Worm (Caenorhabditis elegans) whole organism, L1 larva: ENCODE data around the gene C33C12.7.
A peak's percentile ranks its signal among the peaks of the same experiment; 100 is the strongest.

Source experiments
- C04F5.9 ChIP-seq: sonication (generic microtip); optimal IDR thresholded peaks from 2 replicates; lab custom pipeline; 2016; ENCODE audit warnings: missing genetic modification characterization, missing compliant biosample characterization
- C16A3.4 ChIP-seq: fragments of 150-350 bp; optimal IDR thresholded peaks from 2 replicates; lab custom pipeline; 2014; ENCODE audit warnings: missing biosample characterization, missing genetic modification characterization
- F16B12.6 ChIP-seq: fragments of 150-350 bp; optimal IDR thresholded peaks from 2 replicates; lab custom pipeline; 2014; ENCODE audit warnings: missing biosample characterization, missing genetic modification characterization
- alr-1 ChIP-seq: fragments of 200-800 bp; sonication (Bioruptor generic); optimal IDR thresholded peaks from 2 replicates; lab custom pipeline; 2018; ENCODE audit warnings: borderline replicate concordance, mild to moderate bottlenecking, missing genetic modification characterization, missing compliant biosample characterization
- blmp-1 ChIP-seq: fragments of 150-350 bp; optimal IDR thresholded peaks from 2 replicates; lab custom pipeline; 2014; ENCODE audit warnings: missing biosample characterization, missing genetic modification characterization
- ceh-8 ChIP-seq: fragments of 200-800 bp; sonication (Bioruptor generic); optimal IDR thresholded peaks from 2 replicates; lab custom pipeline; 2018; ENCODE audit warnings: mild to moderate bottlenecking, missing genetic modification characterization, moderate library complexity, missing compliant biosample characterization
- ceh-82 ChIP-seq, 3 experiments: fragments of 150-350 bp in 1 of 3; sonication (generic microtip) in 2 of 3; optimal IDR thresholded peaks; 2 replicates each; lab custom pipeline; 2014 to 2017; ENCODE audit warnings: missing biosample characterization in 3 of 3, missing genetic modification characterization in 3 of 3
- dpl-1 ChIP-seq, 3 experiments: fragments of 150-350 bp in 2 of 3; sonication (generic microtip) in 1 of 3; optimal IDR thresholded peaks; 2 replicates each; lab custom pipeline; 2014 to 2017; ENCODE audit warnings: missing biosample characterization in 3 of 3, missing genetic modification characterization in 3 of 3, missing genetic modification reagents in 3 of 3
- efl-1 ChIP-seq, 4 experiments: fragments of 150-350 bp; optimal IDR thresholded peaks in 3 of 4; peaks in 1 of 4; 1 replicate in 1 of 4; 2 replicates in 3 of 4; lab custom pipeline; 2014; ENCODE audit warnings: missing biosample characterization in 2 of 4, missing genetic modification characterization in 2 of 4, missing genetic modification reagents in 2 of 4
- elt-3 ChIP-seq, 6 experiments: fragments of 150-350 bp in 1 of 6; sonication (generic microtip); optimal IDR thresholded peaks; 2 replicates each; lab custom pipeline; 2017 to 2018; ENCODE audit warnings: missing biosample characterization in 6 of 6, missing genetic modification characterization in 6 of 6, inconsistent platforms in 1 of 6
- ets-5 ChIP-seq: fragments of 200-800 bp; sonication (Bioruptor generic); IDR thresholded peaks from 2 replicates; pipeline ENCODE4 v1.3.6; 2022; ENCODE audit warnings: missing genetic modification characterization, missing compliant biosample characterization
- fkh-10 ChIP-seq: sonication (generic microtip); optimal IDR thresholded peaks from 2 replicates; lab custom pipeline; 2017; ENCODE audit warnings: missing biosample characterization, missing genetic modification reagents, missing genetic modification characterization
- lin-13 ChIP-seq: fragments of 150-350 bp; optimal IDR thresholded peaks from 2 replicates; lab custom pipeline; 2014; ENCODE audit warnings: missing biosample characterization, missing genetic modification reagents, missing genetic modification characterization
- lin-14 ChIP-seq: fragments of 200-800 bp; sonication (Bioruptor generic); optimal IDR thresholded peaks from 2 replicates; lab custom pipeline; 2018; ENCODE audit warnings: mild to moderate bottlenecking, missing genetic modification characterization, moderate library complexity, missing compliant biosample characterization
- lin-35 ChIP-seq, 2 experiments: fragments of 150-350 bp; optimal IDR thresholded peaks; 2 replicates each; lab custom pipeline; 2014; ENCODE audit warnings: missing biosample characterization in 2 of 2, missing genetic modification characterization in 2 of 2, missing genetic modification reagents in 2 of 2
- lir-3 ChIP-seq: sonication (generic microtip); optimal IDR thresholded peaks from 2 replicates; lab custom pipeline; 2016; ENCODE audit warnings: mild to moderate bottlenecking, missing genetic modification characterization, moderate library complexity, missing compliant biosample characterization; ENCODE audit not compliant: poor library complexity
- lsy-2 ChIP-seq, 2 experiments: fragments of 150-350 bp; optimal IDR thresholded peaks; 2 replicates each; lab custom pipeline; 2014; ENCODE audit warnings: missing biosample characterization in 2 of 2, missing genetic modification characterization in 2 of 2
- mep-1 ChIP-seq: fragments of 150-350 bp; optimal IDR thresholded peaks from 2 replicates; lab custom pipeline; 2014; ENCODE audit warnings: missing biosample characterization, missing genetic modification characterization
- nhr-11 ChIP-seq: fragments of 150-350 bp; optimal IDR thresholded peaks from 2 replicates; lab custom pipeline; 2014; ENCODE audit warnings: missing biosample characterization, missing genetic modification characterization
- nhr-19 ChIP-seq: fragments of 200-800 bp; sonication (Bioruptor generic); conservative IDR thresholded peaks from 2 replicates; pipeline ENCODE4 v1.3.6; 2022; ENCODE audit warnings: missing genetic modification characterization, missing compliant biosample characterization
- nhr-20 ChIP-seq: sonication (generic microtip); optimal IDR thresholded peaks from 2 replicates; lab custom pipeline; 2016; ENCODE audit warnings: mild to moderate bottlenecking, missing genetic modification characterization, missing compliant biosample characterization
- nhr-47 ChIP-seq: sonication (generic microtip); optimal IDR thresholded peaks from 2 replicates; lab custom pipeline; 2016; ENCODE audit warnings: mild to moderate bottlenecking, missing genetic modification characterization, moderate library complexity, missing compliant biosample characterization
- nhr-71 ChIP-seq: sonication (generic microtip); optimal IDR thresholded peaks from 2 replicates; lab custom pipeline; 2016; ENCODE audit warnings: mild to moderate bottlenecking, missing genetic modification characterization, moderate library complexity, missing compliant biosample characterization
- nhr-77 ChIP-seq: fragments of 150-350 bp; optimal IDR thresholded peaks from 2 replicates; lab custom pipeline; 2014; ENCODE audit warnings: missing biosample characterization, missing genetic modification characterization
- pag-3 ChIP-seq: sonication (generic microtip); optimal IDR thresholded peaks from 2 replicates; lab custom pipeline; 2017; ENCODE audit warnings: missing genetic modification characterization, mild to moderate bottlenecking, missing compliant biosample characterization, antibody characterized with exemption, borderline replicate concordance; ENCODE audit not compliant: insufficient read depth
- snpc-4 ChIP-seq: fragments of 150-350 bp; optimal IDR thresholded peaks from 2 replicates; lab custom pipeline; 2014; ENCODE audit warnings: missing biosample characterization, missing genetic modification characterization
- snu-23 ChIP-seq: sonication (generic microtip); optimal IDR thresholded peaks from 2 replicates; lab custom pipeline; 2016; ENCODE audit warnings: missing genetic modification characterization, missing compliant biosample characterization
- sox-4 ChIP-seq: sonication (generic microtip); optimal IDR thresholded peaks from 2 replicates; lab custom pipeline; 2016; ENCODE audit warnings: missing genetic modification characterization, missing compliant biosample characterization
- sup-37 ChIP-seq: fragments of 200-800 bp; sonication (Bioruptor generic); optimal IDR thresholded peaks from 2 replicates; lab custom pipeline; 2018; ENCODE audit warnings: mild to moderate bottlenecking, missing genetic modification characterization, missing compliant biosample characterization
- swsn-7 ChIP-seq: sonication (generic microtip); optimal IDR thresholded peaks from 2 replicates; lab custom pipeline; 2016; ENCODE audit warnings: missing genetic modification characterization, missing compliant biosample characterization
- tlp-1 ChIP-seq: fragments of 150-350 bp; optimal IDR thresholded peaks from 2 replicates; lab custom pipeline; 2014; ENCODE audit warnings: missing biosample characterization, missing genetic modification characterization
- unc-86 ChIP-seq: sonication (generic microtip); optimal IDR thresholded peaks from 2 replicates; lab custom pipeline; 2016; ENCODE audit warnings: missing genetic modification characterization, missing compliant biosample characterization
- unc-98 ChIP-seq: fragments of 200-800 bp; sonication (Bioruptor generic); IDR thresholded peaks from 2 replicates; pipeline ENCODE4 v1.3.6; 2022; ENCODE audit warnings: missing genetic modification characterization, missing compliant biosample characterization
- vab-15 ChIP-seq: sonication (generic microtip); optimal IDR thresholded peaks from 2 replicates; lab custom pipeline; 2017; ENCODE audit warnings: missing genotype, mild to moderate bottlenecking, missing genetic modification characterization, missing compliant biosample characterization
- xbp-1 ChIP-seq: sonication (generic microtip); optimal IDR thresholded peaks from 2 replicates; lab custom pipeline; 2016; ENCODE audit warnings: missing genetic modification characterization, missing compliant biosample characterization
- zag-1 ChIP-seq: fragments of 150-350 bp; optimal IDR thresholded peaks from 2 replicates; lab custom pipeline; 2014; ENCODE audit warnings: missing biosample characterization, missing genetic modification characterization

Gene C33C12.7

DNA sequence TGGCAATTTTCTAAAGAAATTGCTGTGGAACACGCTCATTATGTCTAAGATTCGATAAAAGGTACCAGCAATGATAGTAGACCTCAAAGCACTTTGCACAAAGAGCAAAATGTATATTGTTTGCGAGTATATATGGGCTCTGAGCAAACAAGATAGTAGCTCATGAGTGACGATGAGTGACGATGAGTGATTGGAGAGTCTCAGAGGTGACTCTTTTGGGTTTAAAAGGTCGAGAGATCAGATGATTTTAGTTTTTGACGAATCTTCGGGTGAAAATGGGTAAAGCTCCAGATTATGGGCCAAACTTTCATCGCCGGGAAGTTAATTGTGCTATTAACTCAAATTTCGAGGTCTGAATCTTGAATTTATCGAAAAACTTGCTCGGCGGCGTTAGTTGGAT is 21.5 kb upstream of the C33C12.7 start:
- TF ChIP-seq ets-5 (GFP tag; lab: Robert Waterston, UW) (no peak), lin-14 (GFP tag; lab: Kevin White, UChicago) (peak; percentile 0)

- peak; percentile 12 for TF ChIP-seq unc-86
- no peak for TF ChIP-seq vab-15 (tag; lab: Kevin White, UChicago)
- TF ChIP-seq nhr-71, result peak; percentile 56
- no peak for TF ChIP-seq tlp-1 (tag; lab: Kevin White, UChicago)
- TF ChIP-seq mep-1 (tag; lab: Kevin White, UChicago), result peak; percentile 34
- peak; percentile 52 to 68 for TF ChIP-seq lin-35 (GFP tag; optimal IDR thresholded peaks at IDR 0.05; lab: Kevin White, UChicago)
- peak; percentile 22; the same call in 1 of the 2 replicates for TF ChIP-seq nhr-19 (GFP tag; lab: Robert Waterston, UW)
- peak; percentile 12 for TF ChIP-seq nhr-47 (tag; lab: Kevin White, UChicago)
- TF ChIP-seq xbp-1 (tag; lab: Kevin White, UChicago), result peak; percentile 21
- TF ChIP-seq efl-1 (optimal IDR thresholded peaks at IDR 0.05; lab: Kevin White, UChicago), result peak; percentile 42 to 53
- TF ChIP-seq efl-1 (GFP tag; optimal IDR thresholded peaks at IDR 0.05 in 1 of 2; lab: Kevin White, UChicago), result peak; percentile 21 to 92
- peak; percentile 69 for TF ChIP-seq C16A3.4 (tag; lab: Kevin White, UChicago)
- TF ChIP-seq lin-13 (GFP tag; lab: Kevin White, UChicago), result peak; percentile 53
- TF ChIP-seq dpl-1 (GFP tag; optimal IDR thresholded peaks at IDR 0.05; lab: Kevin White, UChicago), result peak in 2 of 3 experiments; percentile 16 to 45
- no peak for TF ChIP-seq snpc-4 (tag; lab: Kevin White, UChicago)
- peak; percentile 58 for TF ChIP-seq nhr-77
- no peak for TF ChIP-seq unc-98 (GFP tag; lab: Robert Waterston, UW)
- TF ChIP-seq lin-14 (GFP tag; lab: Kevin White, UChicago), result peak; percentile 87
- peak; percentile 39 for TF ChIP-seq blmp-1 (tag; lab: Kevin White, UChicago)
- TF ChIP-seq lsy-2 (tag; optimal IDR thresholded peaks at IDR 0.05; lab: Kevin White, UChicago), result peak; percentile 50 to 77
- peak; percentile 21 for TF ChIP-seq nhr-20
- TF ChIP-seq F16B12.6, result peak; percentile 41
- TF ChIP-seq alr-1 (tag; lab: Kevin White, UChicago), result no peak
- peak; percentile 26 to 77 (median 45) for TF ChIP-seq ceh-82 (tag; optimal IDR thresholded peaks at IDR 0.05; lab: Kevin White, UChicago)
- TF ChIP-seq swsn-7 (tag; lab: Kevin White, UChicago), result peak; percentile 39
- no peak for TF ChIP-seq ceh-8 (GFP tag; lab: Kevin White, UChicago)
- no peak for TF ChIP-seq lir-3 (tag; lab: Kevin White, UChicago)
- TF ChIP-seq zag-1 (tag; lab: Kevin White, UChicago), result peak; percentile 39
- peak; percentile 54 for TF ChIP-seq snu-23 (GFP tag; lab: Kevin White, UChicago)
- TF ChIP-seq fkh-10 (GFP tag; lab: Kevin White, UChicago), result peak; percentile 45
- TF ChIP-seq, all 84 proteins: peak for 22
These were observed 20.3 kb upstream of the C33C12.7 start for ce11 chrII:2195541-2195940.

ce11 chrII:2192267-2192666 is 17.0 kb upstream of the C33C12.7 start:
- TF ChIP-seq nhr-71 (no peak), sup-37 (no peak), nhr-11 (no peak), pag-3 (tag; lab: Kevin White, UChicago) (no peak), mep-1 (tag; lab: Kevin White, UChicago) (no peak), snu-23 (GFP tag; lab: Kevin White, UChicago) (no peak), C04F5.9 (tag; lab: Kevin White, UChicago) (no peak), snpc-4 (tag; lab: Kevin White, UChicago) (no peak), vab-15 (tag; lab: Kevin White, UChicago) (no peak), elt-3 (tag; optimal IDR thresholded peaks at IDR 0.05; lab: Kevin White, UChicago) (no peak), nhr-77 (no peak), lin-13 (GFP tag; lab: Kevin White, UChicago) (no peak)

DNA sequence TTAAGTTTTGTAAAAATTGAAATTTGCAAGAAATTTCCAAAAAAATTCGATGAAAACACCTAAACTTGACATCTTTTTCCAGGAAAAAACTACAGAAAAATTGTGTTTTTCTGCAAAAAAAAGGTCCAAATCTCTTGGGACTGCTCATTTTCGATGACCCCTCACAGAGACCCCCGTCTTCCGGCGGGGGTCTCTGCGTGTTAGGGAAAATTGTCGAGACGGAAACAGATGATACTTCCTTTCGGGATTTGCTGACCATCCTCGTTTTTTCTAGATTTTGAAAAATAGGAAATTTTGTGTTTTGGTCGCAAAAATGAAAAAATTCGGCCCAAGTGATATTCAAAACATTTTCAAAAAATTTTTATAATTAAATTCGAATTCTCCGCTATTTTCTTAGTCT is 16.1 kb upstream of the C33C12.7 start:
- peak; percentile 1 for TF ChIP-seq unc-86
- no peak for TF ChIP-seq sox-4 (tag; lab: Kevin White, UChicago)
- peak; percentile 70 for TF ChIP-seq lin-14 (GFP tag; lab: Kevin White, UChicago)
- TF ChIP-seq, all 84 proteins: peak for 2
